Worm (Caenorhabditis elegans) whole organism, late embryonic: ENCODE measurements around the gene Y54G2A.72.
A peak's percentile ranks its signal among the peaks of the same experiment; 100 is the strongest.

Experiments used
- C38D4.7 ChIP-seq: fragments of 200-800 bp; sonication (Bioruptor generic); optimal IDR thresholded peaks from 2 replicates; lab custom pipeline; 2018; ENCODE audit warnings: mild to moderate bottlenecking, missing genetic modification characterization, moderate library complexity, missing compliant biosample characterization
- F13H6.1 ChIP-seq: sonication (generic microtip); optimal IDR thresholded peaks from 2 replicates; lab custom pipeline; 2016; ENCODE audit warnings: missing genetic modification characterization, missing compliant biosample characterization
- T23F11.4 ChIP-seq: fragments of 200-800 bp; sonication (Bioruptor generic); optimal IDR thresholded peaks from 2 replicates; lab custom pipeline; 2018; ENCODE audit warnings: mild to moderate bottlenecking, missing genetic modification characterization, missing compliant biosample characterization
- Y22D7AL.16 ChIP-seq: sonication (generic microtip); optimal IDR thresholded peaks from 2 replicates; lab custom pipeline; 2016; ENCODE audit warnings: missing genetic modification characterization, missing compliant biosample characterization
- ceh-2 ChIP-seq: sonication (generic microtip); optimal IDR thresholded peaks from 2 replicates; lab custom pipeline; 2016; ENCODE audit warnings: missing genotype, missing genetic modification characterization, missing compliant biosample characterization
- ceh-22 ChIP-seq: sonication (generic microtip); optimal IDR thresholded peaks from 2 replicates; lab custom pipeline; 2017; ENCODE audit warnings: missing biosample characterization, missing genetic modification characterization
- ceh-30 ChIP-seq: fragments of 150-350 bp; optimal IDR thresholded peaks from 2 replicates; lab custom pipeline; 2014; ENCODE audit warnings: missing biosample characterization, missing genetic modification characterization
- ceh-34 ChIP-seq: sonication (generic microtip); optimal IDR thresholded peaks from 2 replicates; lab custom pipeline; 2016; ENCODE audit warnings: mild to moderate bottlenecking, missing genetic modification characterization, missing compliant biosample characterization
- ceh-45 ChIP-seq: fragments of 200-800 bp; sonication (Bioruptor generic); IDR thresholded peaks from 2 replicates; pipeline ENCODE4 v1.3.6; 2022; ENCODE audit warnings: missing genetic modification reagents, missing genetic modification characterization, missing compliant biosample characterization
- ceh-6 ChIP-seq: fragments of 200-800 bp; sonication (Bioruptor generic); optimal IDR thresholded peaks from 2 replicates; lab custom pipeline; 2018; ENCODE audit warnings: mild to moderate bottlenecking, missing genetic modification characterization, missing compliant biosample characterization
- dmd-4 ChIP-seq: sonication (generic microtip); optimal IDR thresholded peaks from 2 replicates; lab custom pipeline; 2016; ENCODE audit warnings: borderline replicate concordance, missing genetic modification characterization, missing compliant biosample characterization
- elt-2 ChIP-seq: sonication (generic microtip); optimal IDR thresholded peaks from 2 replicates; lab custom pipeline; 2016; ENCODE audit warnings: missing genetic modification reagents, missing genetic modification characterization, missing compliant biosample characterization
- fkh-6 ChIP-seq: sonication (generic microtip); optimal IDR thresholded peaks from 2 replicates; lab custom pipeline; 2016; ENCODE audit warnings: missing genetic modification characterization, missing compliant biosample characterization
- hlh-15 ChIP-seq: sonication (generic microtip); optimal IDR thresholded peaks from 2 replicates; lab custom pipeline; 2016; ENCODE audit warnings: missing genetic modification characterization, missing compliant biosample characterization
- hlh-30 ChIP-seq: sonication (generic microtip); optimal IDR thresholded peaks from 2 replicates; lab custom pipeline; 2017; ENCODE audit warnings: antibody characterized with exemption, missing genetic modification characterization, missing compliant biosample characterization; ENCODE audit not compliant: insufficient read depth
- hlh-6 ChIP-seq: sonication (generic microtip); optimal IDR thresholded peaks from 2 replicates; lab custom pipeline; 2016; ENCODE audit warnings: missing genotype, missing genetic modification characterization, missing compliant biosample characterization
- hlh-8 ChIP-seq: sonication (generic microtip); optimal IDR thresholded peaks from 2 replicates; lab custom pipeline; 2016; ENCODE audit warnings: missing genotype, missing genetic modification characterization, missing compliant biosample characterization
- lin-11 ChIP-seq: fragments of 200-800 bp; sonication (Bioruptor generic); optimal IDR thresholded peaks from 2 replicates; lab custom pipeline; 2018; ENCODE audit warnings: mild to moderate bottlenecking, missing genetic modification characterization, missing compliant biosample characterization
- madf-2 ChIP-seq: sonication (generic microtip); optimal IDR thresholded peaks from 2 replicates; lab custom pipeline; 2017; ENCODE audit warnings: missing genetic modification characterization, missing compliant biosample characterization
- nhr-11 ChIP-seq: fragments of 150-350 bp; optimal IDR thresholded peaks from 2 replicates; lab custom pipeline; 2014; ENCODE audit warnings: missing biosample characterization, missing genetic modification characterization
- nhr-232 ChIP-seq: sonication (generic microtip); optimal IDR thresholded peaks from 2 replicates; lab custom pipeline; 2016; ENCODE audit warnings: missing genetic modification characterization, missing compliant biosample characterization
- npax-4 ChIP-seq: sonication (generic microtip); optimal IDR thresholded peaks from 2 replicates; lab custom pipeline; 2016; ENCODE audit warnings: missing genetic modification characterization, missing compliant biosample characterization
- odd-2 ChIP-seq: sonication (generic microtip); optimal IDR thresholded peaks from 2 replicates; lab custom pipeline; 2017; ENCODE audit warnings: antibody characterized with exemption, mild to moderate bottlenecking, missing genetic modification characterization, missing compliant biosample characterization
- pag-3 ChIP-seq: sonication (generic microtip); optimal IDR thresholded peaks from 2 replicates; lab custom pipeline; 2016; ENCODE audit warnings: missing compliant biosample characterization, missing genetic modification characterization, borderline replicate concordance
- pat-9 ChIP-seq: fragments of 200-800 bp; sonication (Bioruptor generic); optimal IDR thresholded peaks from 2 replicates; lab custom pipeline; 2018; ENCODE audit warnings: mild to moderate bottlenecking, missing genetic modification characterization, moderate library complexity, missing compliant biosample characterization
- pha-4 ChIP-seq: fragments of 150-350 bp; optimal IDR thresholded peaks from 2 replicates; lab custom pipeline; 2018; ENCODE audit warnings: missing biosample characterization, missing genetic modification reagents, missing genetic modification characterization
- pros-1 ChIP-seq: fragments of 150-350 bp; optimal IDR thresholded peaks from 2 replicates; lab custom pipeline; 2014; ENCODE audit warnings: missing biosample characterization, missing genetic modification reagents, missing genetic modification characterization
- ref-2 ChIP-seq: sonication (generic microtip); optimal IDR thresholded peaks from 2 replicates; lab custom pipeline; 2016; ENCODE audit warnings: missing genetic modification characterization, missing compliant biosample characterization
- rnt-1 ChIP-seq: sonication (generic microtip); optimal IDR thresholded peaks from 2 replicates; lab custom pipeline; 2016; ENCODE audit warnings: missing genetic modification characterization, missing compliant biosample characterization
- sdc-2 ChIP-seq: sonication (generic microtip); optimal IDR thresholded peaks from 2 replicates; lab custom pipeline; 2016; ENCODE audit warnings: missing genotype, missing genetic modification characterization, missing compliant biosample characterization
- sox-2 ChIP-seq: fragments of 200-800 bp; sonication (Bioruptor generic); IDR thresholded peaks from 2 replicates; pipeline ENCODE4 v1.3.6; 2022; ENCODE audit warnings: missing genetic modification reagents, missing genetic modification characterization, missing compliant biosample characterization
- sox-4 ChIP-seq: sonication (generic microtip); optimal IDR thresholded peaks from 2 replicates; lab custom pipeline; 2017; ENCODE audit warnings: mild to moderate bottlenecking, missing genetic modification characterization, inconsistent platforms, missing compliant biosample characterization
- tbx-2 ChIP-seq: sonication (generic microtip); optimal IDR thresholded peaks from 2 replicates; lab custom pipeline; 2016; ENCODE audit warnings: missing genetic modification characterization, missing compliant biosample characterization
- tbx-7 ChIP-seq: sonication (generic microtip); optimal IDR thresholded peaks from 2 replicates; lab custom pipeline; 2016; ENCODE audit warnings: missing genotype, missing genetic modification characterization, missing compliant biosample characterization
- unc-3 ChIP-seq, 2 experiments: fragments of 200-800 bp in 1 of 2; sonication (Bioruptor generic) in 1 of 2; sonication (generic microtip) in 1 of 2; conservative IDR thresholded peaks in 1 of 2; optimal IDR thresholded peaks in 1 of 2; 2 replicates each; pipeline versions ENCODE4 v1.3.6 to Lab custom; 2016 to 2022; ENCODE audit warnings: missing compliant biosample characterization in 2 of 2, missing genetic modification characterization in 2 of 2, missing genetic modification reagents in 1 of 2
- unc-42 ChIP-seq: sonication (generic microtip); optimal IDR thresholded peaks from 2 replicates; lab custom pipeline; 2016; ENCODE audit warnings: missing genotype, missing genetic modification characterization, missing compliant biosample characterization
- unc-55 ChIP-seq: sonication (generic microtip); optimal IDR thresholded peaks from 2 replicates; lab custom pipeline; 2017; ENCODE audit warnings: missing biosample characterization, missing genetic modification reagents, missing genetic modification characterization
- unc-86 ChIP-seq: sonication (generic microtip); optimal IDR thresholded peaks from 2 replicates; lab custom pipeline; 2016; ENCODE audit warnings: missing genetic modification characterization, missing compliant biosample characterization

Gene Y54G2A.72

ce11 chrIV:2805525-2805924, 27.6 kb downstream of the Y54G2A.72 start, which contains the start of gene Y54G2A.45 (continued):
- peak; percentile 6 for TF ChIP-seq ceh-34
- peak; percentile 79 for TF ChIP-seq hlh-30 (tag; lab: Kevin White, UChicago)
- peak; percentile 41 for TF ChIP-seq C38D4.7 (GFP tag; lab: Kevin White, UChicago)
- TF ChIP-seq sox-4 (tag; lab: Kevin White, UChicago): peak; percentile 22
- TF ChIP-seq hlh-6: no peak
- TF ChIP-seq ceh-6 (GFP tag; lab: Kevin White, UChicago): peak; percentile 23

- TF ChIP-seq tbx-2 (tag; lab: Kevin White, UChicago): no peak
- TF ChIP-seq T23F11.4 (GFP tag; lab: Kevin White, UChicago): no peak
- no peak for TF ChIP-seq hlh-15 (tag; lab: Kevin White, UChicago)
- no peak for TF ChIP-seq madf-2
- TF ChIP-seq ceh-45 (GFP tag; lab: Robert Waterston, UW): no peak
- no peak for TF ChIP-seq ceh-22 (tag; lab: Kevin White, UChicago)
- no peak for TF ChIP-seq pag-3 (tag; lab: Kevin White, UChicago)
- TF ChIP-seq ceh-30 (tag; lab: Kevin White, UChicago): no peak
- no peak for TF ChIP-seq dmd-4 (tag; lab: Kevin White, UChicago)
- no peak for TF ChIP-seq pha-4 (tag; lab: Kevin White, UChicago)
- no peak for TF ChIP-seq ceh-2
- no peak for TF ChIP-seq nhr-11 (tag; lab: Kevin White, UChicago)
- TF ChIP-seq lin-11 (tag; lab: Kevin White, UChicago): no peak
- TF ChIP-seq hlh-30 (tag; lab: Kevin White, UChicago): no peak
- TF ChIP-seq tbx-7 (tag; lab: Kevin White, UChicago): no peak
- no peak for TF ChIP-seq nhr-232 (tag; lab: Kevin White, UChicago)
- TF ChIP-seq unc-55 (GFP tag; lab: Kevin White, UChicago): no peak
- TF ChIP-seq, all 69 proteins: peak for 0
These were observed 30.2 kb downstream of the Y54G2A.72 start for ce11 chrIV:2808154-2808553.

ce11 chrIV:2809208-2809607, 31.3 kb downstream of the Y54G2A.72 start, which contains the start of gene Y54G2A.76:
Y54G2A.76 (plus strand) TSS chrIV:2809410.
- TF ChIP-seq rnt-1 (tag; lab: Kevin White, UChicago): no peak
- no peak for TF ChIP-seq tbx-2 (tag; lab: Kevin White, UChicago)
- TF ChIP-seq sox-2: no peak
- TF ChIP-seq ceh-22 (tag; lab: Kevin White, UChicago): no peak
- TF ChIP-seq pat-9: no peak

ce11 chrIV:2817038-2817437, 39.1 kb downstream of the Y54G2A.72 start:
- no peak for TF ChIP-seq pag-3 (tag; lab: Kevin White, UChicago)
- no peak for TF ChIP-seq pha-4 (tag; lab: Kevin White, UChicago)
- no peak for TF ChIP-seq npax-4 (tag; lab: Kevin White, UChicago)
- TF ChIP-seq F13H6.1 (tag; lab: Kevin White, UChicago): no peak
- TF ChIP-seq pros-1 (tag; lab: Kevin White, UChicago): no peak
- no peak for TF ChIP-seq hlh-15 (tag; lab: Kevin White, UChicago)
- TF ChIP-seq unc-86: no peak
- TF ChIP-seq sdc-2 (tag; lab: Kevin White, UChicago): no peak
- no peak for TF ChIP-seq unc-42 (tag; lab: Kevin White, UChicago)
- no peak for TF ChIP-seq hlh-30 (tag; lab: Kevin White, UChicago)
- no peak for TF ChIP-seq sox-2

ce11 chrIV:2819633-2820032, 41.7 kb downstream of the Y54G2A.72 start, which contains the start of gene Y54G2A.13:
Y54G2A.13 (minus strand) TSS chrIV:2819733.
- TF ChIP-seq pat-9 (no peak), hlh-8 (no peak), odd-2 (tag; lab: Kevin White, UChicago) (no peak), fkh-6 (tag; lab: Kevin White, UChicago) (no peak), ref-2 (tag; lab: Kevin White, UChicago) (no peak), Y22D7AL.16 (no peak), elt-2 (tag; lab: Kevin White, UChicago) (no peak), unc-55 (GFP tag; lab: Kevin White, UChicago) (no peak), ceh-34 (no peak), dmd-4 (tag; lab: Kevin White, UChicago) (no peak), ceh-22 (tag; lab: Kevin White, UChicago) (no peak), unc-3 (GFP tag; conservative IDR thresholded peaks at IDR 0.05; lab: Robert Waterston, UW) (no peak), unc-3 (tag; optimal IDR thresholded peaks at IDR 0.05; lab: Kevin White, UChicago) (no peak)
